Worm (Caenorhabditis elegans) whole organism, midembryonic: Measurements from ENCODE around the gene Y53G8AR.8.

Experiments used
- flt-1 ChIP-seq: fragments of 200-800 bp; sonication (Bioruptor generic); IDR thresholded peaks from 2 replicates; pipeline ENCODE4 v1.3.6; 2022; ENCODE audit warnings: missing genetic modification characterization, missing compliant biosample characterization
- klf-2 ChIP-seq: fragments of 200-800 bp; sonication (Bioruptor generic); conservative IDR thresholded peaks from 2 replicates; pipeline ENCODE4 v1.3.6; 2022; ENCODE audit warnings: missing genetic modification reagents, missing genetic modification characterization, missing compliant biosample characterization
- ztf-23 ChIP-seq: fragments of 200-800 bp; sonication (Bioruptor generic); IDR thresholded peaks from 2 replicates; pipeline ENCODE4 v1.3.6; 2022; ENCODE audit warnings: missing genetic modification reagents, missing genetic modification characterization, missing compliant biosample characterization

DNA sequence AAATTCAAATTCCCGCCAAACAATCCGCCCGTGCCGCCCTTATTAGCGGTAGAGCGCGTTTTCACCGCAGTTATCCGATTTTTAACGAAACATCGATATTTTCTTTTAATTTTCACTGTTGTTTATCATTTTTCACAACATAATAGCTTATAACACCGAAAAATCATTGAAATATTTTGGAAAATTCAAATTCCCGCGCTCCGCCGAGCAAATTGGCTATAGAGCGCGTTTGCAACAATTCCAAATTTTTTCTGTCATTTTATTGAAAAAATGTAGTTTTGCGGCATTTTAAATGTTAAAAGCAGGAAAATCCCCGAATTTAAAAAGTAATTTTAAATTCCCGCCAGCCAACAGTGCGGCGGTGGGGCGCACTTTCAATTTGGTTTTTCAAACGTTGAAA lies 15.6 kb upstream of the Y53G8AR.8 start:
- TF ChIP-seq ztf-23 (no peak), flt-1 (no peak), klf-2 (GFP tag; lab: Robert Waterston, UW) (no peak)
